Fruit fly (Drosophila melanogaster) whole organism, wandering third instar larva: Measurements from ENCODE around the gene Not10.

Experiments
- Hnf4 ChIP-seq: fragments of 200-800 bp; sonication (Bioruptor generic); optimal IDR thresholded peaks from 2 replicates; lab custom pipeline; 2016; ENCODE audit warnings: missing biosample characterization, mild to moderate bottlenecking, missing genetic modification characterization
- N ChIP-seq: fragments of >200 bp; optimal IDR thresholded peaks from 2 replicates; lab custom pipeline; 2018; ENCODE audit warnings: missing biosample characterization, missing external identifiers, missing genetic modification characterization
- h ChIP-seq: fragments of 200-800 bp; sonication (Bioruptor generic); optimal IDR thresholded peaks from 3 replicates; lab custom pipeline; 2016; ENCODE audit warnings: missing biosample characterization, mild to moderate bottlenecking, missing genetic modification characterization
- rgr ChIP-seq: fragments of 200-800 bp; sonication (Bioruptor generic); optimal IDR thresholded peaks from 3 replicates; lab custom pipeline; 2016; ENCODE audit warnings: missing biosample characterization, mild to moderate bottlenecking, missing genetic modification characterization
- sv ChIP-seq: fragments of 200-800 bp; sonication (Bioruptor generic); optimal IDR thresholded peaks from 3 replicates; lab custom pipeline; 2016; ENCODE audit warnings: missing biosample characterization, missing genetic modification characterization
- usp ChIP-seq: fragments of >200 bp; optimal IDR thresholded peaks from 2 replicates; lab custom pipeline; 2017; ENCODE audit warnings: missing biosample characterization, missing genetic modification characterization

- TF ChIP-seq usp (GFP tag; lab: Kevin White, UChicago) = no peak
- TF ChIP-seq h (GFP tag; lab: Kevin White, UChicago) = no peak
- TF ChIP-seq sv = no peak
- TF ChIP-seq N (GFP tag; lab: Kevin White, UChicago) = no peak
- no peak for TF ChIP-seq Hnf4 (GFP tag; lab: Kevin White, UChicago)
- no peak for TF ChIP-seq rgr (GFP tag; lab: Kevin White, UChicago)
These were observed 11.2 kb downstream of the Not10 start for dm6 chr3R:12641620-12642019.
